Fruit fly (Drosophila melanogaster): ENCODE measurements around the gene Tom20.

Gene Tom20

dm6 chr3L:19968725-19969598, 31.5 kb upstream of the Tom20 start (continued):
- TF ChIP-seq Hr51 (GFP tag; optimal IDR thresholded peaks at IDR 0.05): peak in 1 of 2 experiments; percentile 59
- TF ChIP-seq CG9727 (GFP tag; optimal IDR thresholded peaks at IDR 0.05): peak; percentile 19
- TF ChIP-seq CG30403 (GFP tag; optimal IDR thresholded peaks at IDR 0.05): peak; percentile 3
- TF ChIP-seq row (GFP tag; IDR thresholded peaks at IDR 0.05): peak; percentile 31; the same call in 1 of the 3 replicates
- peak; percentile 28 for TF ChIP-seq CoRest (tag; optimal IDR thresholded peaks at IDR 0.05)
- peak; percentile 12 for TF ChIP-seq BtbVII (GFP tag; optimal IDR thresholded peaks at IDR 0.05)
- TF ChIP-seq CG3281 (GFP tag; optimal IDR thresholded peaks at IDR 0.05): peak; percentile 31
- TF ChIP-seq lab (GFP tag; optimal IDR thresholded peaks at IDR 0.05): peak; percentile 46
- peak; percentile 31 for TF ChIP-seq CG13424 (tag; optimal IDR thresholded peaks at IDR 0.05)
- TF ChIP-seq Meics (GFP tag; optimal IDR thresholded peaks at IDR 0.05): peak; percentile 42
- TF ChIP-seq stc (GFP tag; IDR thresholded peaks at IDR 0.05): no peak
- TF ChIP-seq Mes4 (GFP tag; optimal IDR thresholded peaks at IDR 0.05): no peak
- TF ChIP-seq CG13894 (tag; optimal IDR thresholded peaks at IDR 0.05): peak; percentile 64
- TF ChIP-seq nmo (GFP tag; optimal IDR thresholded peaks at IDR 0.05): peak; percentile 21
- TF ChIP-seq CG2120 (GFP tag; optimal IDR thresholded peaks at IDR 0.05): peak; percentile 16

- no peak for TF ChIP-seq CG17802 (tag; optimal IDR thresholded peaks at IDR 0.05)
- no peak for TF ChIP-seq CG12659 (GFP tag; optimal IDR thresholded peaks at IDR 0.05)
- no peak for TF ChIP-seq CG10267 (tag; optimal IDR thresholded peaks at IDR 0.05)
- no peak for TF ChIP-seq stwl (tag; optimal IDR thresholded peaks at IDR 0.05)
- TF ChIP-seq ewg (GFP tag; optimal IDR thresholded peaks at IDR 0.05): peak; percentile 18
- TF ChIP-seq lov (optimal IDR thresholded peaks at IDR 0.05): no peak
- TF ChIP-seq lov (GFP tag; IDR thresholded peaks at IDR 0.05): no peak
These were observed 22.4 kb upstream of the Tom20 start for dm6 chr3L:19978088-19978487.

dm6 chr3L:19979592-19979991, 20.9 kb upstream of the Tom20 start, which contains the start of gene CG14182:
Gene CG14182, minus strand, starts transcription at chr3L:19979812.
- TF ChIP-seq toy (GFP tag; IDR thresholded peaks at IDR 0.05): no peak
- no peak for TF ChIP-seq CG17361 (GFP tag; IDR thresholded peaks at IDR 0.05)
- no peak for TF ChIP-seq CG18011 (GFP tag; optimal IDR thresholded peaks at IDR 0.05)
- no peak for TF ChIP-seq CG10979 (tag; optimal IDR thresholded peaks at IDR 0.05)
- no peak for TF ChIP-seq Ptx1 (GFP tag; IDR thresholded peaks at IDR 0.05)
- no peak for TF ChIP-seq gsb-n (tag; optimal IDR thresholded peaks at IDR 0.05)
- no peak for TF ChIP-seq CG13894 (tag; optimal IDR thresholded peaks at IDR 0.05)
- TF ChIP-seq Lim3 (GFP tag; IDR thresholded peaks at IDR 0.05): no peak
- TF ChIP-seq pita (GFP tag; optimal IDR thresholded peaks at IDR 0.05): no peak
- TF ChIP-seq inv (GFP tag; IDR thresholded peaks at IDR 0.05; ENCODE audit: partially characterized antibody): no peak
- TF ChIP-seq kay (GFP tag; optimal IDR thresholded peaks at IDR 0.05): no peak
- TF ChIP-seq GATAe (GFP tag; conservative IDR thresholded peaks at IDR 0.05): no peak
- TF ChIP-seq phol (tag; optimal IDR thresholded peaks at IDR 0.05): no peak
- TF ChIP-seq CG7963 (GFP tag; IDR thresholded peaks at IDR 0.05; ENCODE audit: partially characterized antibody): no peak
- no peak for TF ChIP-seq jigr1 (GFP tag; IDR thresholded peaks at IDR 0.05)
- no peak for TF ChIP-seq CG30020 (tag; optimal IDR thresholded peaks at IDR 0.05)
- no peak for TF ChIP-seq CG11560 (tag; IDR thresholded peaks at IDR 0.05)
- no peak for TF ChIP-seq CG9609 (GFP tag; optimal IDR thresholded peaks at IDR 0.05)
- no peak for TF ChIP-seq Bteb2 (GFP tag; optimal IDR thresholded peaks at IDR 0.05)
- no peak for TF ChIP-seq CG17385 (GFP tag; optimal IDR thresholded peaks at IDR 0.05)
- no peak for TF ChIP-seq Neu2 (GFP tag; optimal IDR thresholded peaks at IDR 0.05; ENCODE audit: borderline replicate concordance)
- TF ChIP-seq BEAF-32 (GFP tag; optimal IDR thresholded peaks at IDR 0.05): peak; percentile 35
- no peak for TF ChIP-seq sug (tag; optimal IDR thresholded peaks at IDR 0.05)
- TF ChIP-seq aop (GFP tag; IDR thresholded peaks at IDR 0.05): no peak
- TF ChIP-seq CG17829 (tag; optimal IDR thresholded peaks at IDR 0.05): no peak
- TF ChIP-seq gt (GFP tag; IDR thresholded peaks at IDR 0.05): no peak
- TF ChIP-seq stc (GFP tag; IDR thresholded peaks at IDR 0.05): no peak
